Worm (Caenorhabditis elegans) whole organism, early embryonic: ENCODE results near the gene srx-84.

Experiments used
- hmbx-1 ChIP-seq: sonication (generic microtip); optimal IDR thresholded peaks from 2 replicates; lab custom pipeline; 2016; ENCODE audit warnings: mild to moderate bottlenecking, missing genetic modification characterization, missing compliant biosample characterization
- sea-1 ChIP-seq: fragments of 200-800 bp; sonication (Bioruptor generic); conservative IDR thresholded peaks from 2 replicates; pipeline ENCODE4 v1.3.6; 2022; ENCODE audit warnings: missing genetic modification characterization, missing compliant biosample characterization

DNA sequence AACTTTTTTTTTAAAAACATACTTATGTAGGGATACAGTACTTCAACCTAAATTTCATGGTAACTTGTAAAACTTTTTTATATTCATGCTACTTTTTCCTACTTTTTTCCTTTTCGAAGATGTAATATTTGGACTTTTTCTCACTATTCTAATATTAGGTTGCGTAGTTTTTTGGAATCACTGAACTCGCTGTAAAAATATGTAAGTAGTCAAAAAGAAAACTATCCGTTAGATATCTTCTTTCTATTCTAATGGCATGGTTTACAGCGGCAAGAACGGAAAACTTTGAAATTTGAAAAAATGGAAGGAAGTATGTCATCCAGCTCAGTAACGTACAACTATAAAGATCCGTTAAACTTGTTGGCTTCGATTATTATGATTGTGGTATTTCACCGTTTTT is 9.5 kb upstream of the srx-84 start, which contains the start of gene srx-82:
- no peak for TF ChIP-seq sea-1 (GFP tag; lab: Robert Waterston, UW)
- no peak for TF ChIP-seq hmbx-1 (tag; lab: Kevin White, UChicago)
